Worm (Caenorhabditis elegans): ENCODE measurements around the gene nhr-203.
A peak's percentile ranks its signal among the peaks of the same experiment; 100 is the strongest.

Gene nhr-203

DNA sequence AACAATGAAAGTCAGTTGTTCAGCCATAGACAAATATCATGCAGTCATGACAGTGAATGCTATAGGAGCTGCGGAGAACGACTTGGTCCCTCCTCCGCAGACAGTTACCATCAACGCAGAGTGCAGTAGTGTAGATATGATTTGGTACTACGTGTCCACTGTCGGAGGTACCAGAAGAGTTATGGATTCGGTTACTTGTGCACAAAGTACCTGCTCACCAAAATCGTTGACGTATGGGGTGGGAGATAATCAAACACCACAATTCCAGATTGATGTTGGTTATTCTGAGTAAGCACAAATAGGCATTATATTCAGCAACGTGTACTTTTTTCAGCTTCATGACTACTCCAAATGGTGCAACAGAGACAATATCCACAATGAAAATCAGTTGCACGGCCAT is 26.6 kb upstream of the nhr-203 start:
- TF ChIP-seq tab-1 (GFP tag; IDR thresholded peaks at IDR 0.05) (no peak), ref-1 (GFP tag; conservative IDR thresholded peaks at IDR 0.05) (no peak), ztf-23 (GFP tag; IDR thresholded peaks at IDR 0.05) (no peak), cog-1 (tag; optimal IDR thresholded peaks at IDR 0.05) (no peak), klf-2 (GFP tag; conservative IDR thresholded peaks at IDR 0.05) (no peak), med-1 (GFP tag; optimal IDR thresholded peaks at IDR 0.05; ENCODE audit: insufficient read depth) (no peak), flt-1 (GFP tag; IDR thresholded peaks at IDR 0.05) (no peak), ztf-29 (GFP tag; IDR thresholded peaks at IDR 0.05) (no peak), T22C8.4 (GFP tag; IDR thresholded peaks at IDR 0.05) (no peak)

DNA sequence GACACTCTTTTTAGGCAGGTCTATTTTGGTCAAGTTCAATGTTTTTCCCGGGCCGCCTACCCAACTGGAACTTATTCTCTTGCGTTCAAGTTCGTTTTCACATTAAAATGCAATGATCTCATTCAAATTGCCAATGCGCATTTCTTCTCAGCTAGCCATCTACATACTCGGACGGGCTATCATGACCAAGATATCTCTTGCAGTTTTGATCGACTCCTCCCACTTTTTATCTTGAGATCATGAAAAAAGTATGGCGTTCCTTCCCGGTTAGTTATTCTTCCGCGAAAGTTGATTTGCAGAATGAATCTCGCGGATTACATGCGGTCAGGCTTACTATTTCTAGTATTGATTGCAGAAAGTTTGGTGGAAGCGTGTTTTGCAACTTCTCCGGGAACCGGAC is 25.7 kb upstream of the nhr-203 start, which contains the start of gene B0554.2:
Gene B0554.2 (plus strand): TSS at position 301 of the 400 bp plus-strand sequence.
- no peak for TF ChIP-seq ztf-23 (GFP tag; IDR thresholded peaks at IDR 0.05)
- TF ChIP-seq ref-1 (GFP tag; conservative IDR thresholded peaks at IDR 0.05) = no peak
- no peak for TF ChIP-seq ztf-29 (GFP tag; IDR thresholded peaks at IDR 0.05)
- TF ChIP-seq tab-1 (GFP tag; IDR thresholded peaks at IDR 0.05) = no peak
- TF ChIP-seq cog-1 (tag; optimal IDR thresholded peaks at IDR 0.05) = no peak
- no peak for TF ChIP-seq med-1 (GFP tag; optimal IDR thresholded peaks at IDR 0.05; ENCODE audit: insufficient read depth)
- TF ChIP-seq T22C8.4 (GFP tag; IDR thresholded peaks at IDR 0.05) = no peak
- TF ChIP-seq klf-2 (GFP tag; conservative IDR thresholded peaks at IDR 0.05) = no peak
- TF ChIP-seq flt-1 (GFP tag; IDR thresholded peaks at IDR 0.05) = no peak

DNA sequence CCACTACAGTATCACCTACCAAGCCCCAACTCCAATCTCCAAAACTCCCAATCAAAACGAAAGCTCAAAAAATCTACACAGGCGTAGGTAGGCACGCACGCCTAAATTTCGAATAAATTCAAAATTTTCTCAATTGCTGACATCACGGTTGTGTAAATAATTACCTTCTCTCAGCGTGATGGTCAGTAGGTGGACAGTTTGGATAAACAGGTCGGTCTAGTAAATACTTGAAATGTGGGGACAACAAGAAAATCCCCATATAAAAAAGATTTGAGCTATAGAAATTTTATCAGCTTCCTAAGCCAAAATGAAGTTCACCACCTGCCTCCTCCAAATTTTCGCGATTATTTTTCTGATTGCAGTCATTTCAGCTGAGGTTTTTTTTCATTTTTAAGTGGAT is 21.5 kb upstream of the nhr-203 start, which contains the start of gene B0554.1:
Gene B0554.1 (plus strand): TSS at position 301 of the 400 bp plus-strand sequence.
- TF ChIP-seq cog-1 (tag; optimal IDR thresholded peaks at IDR 0.05) (no peak), ztf-23 (GFP tag; IDR thresholded peaks at IDR 0.05) (no peak), med-1 (GFP tag; optimal IDR thresholded peaks at IDR 0.05; ENCODE audit: insufficient read depth) (no peak), ztf-29 (GFP tag; IDR thresholded peaks at IDR 0.05) (no peak), flt-1 (GFP tag; IDR thresholded peaks at IDR 0.05) (no peak), T22C8.4 (GFP tag; IDR thresholded peaks at IDR 0.05) (no peak), tab-1 (GFP tag; IDR thresholded peaks at IDR 0.05) (no peak), klf-2 (GFP tag; conservative IDR thresholded peaks at IDR 0.05) (no peak), ref-1 (GFP tag; conservative IDR thresholded peaks at IDR 0.05) (no peak)

DNA sequence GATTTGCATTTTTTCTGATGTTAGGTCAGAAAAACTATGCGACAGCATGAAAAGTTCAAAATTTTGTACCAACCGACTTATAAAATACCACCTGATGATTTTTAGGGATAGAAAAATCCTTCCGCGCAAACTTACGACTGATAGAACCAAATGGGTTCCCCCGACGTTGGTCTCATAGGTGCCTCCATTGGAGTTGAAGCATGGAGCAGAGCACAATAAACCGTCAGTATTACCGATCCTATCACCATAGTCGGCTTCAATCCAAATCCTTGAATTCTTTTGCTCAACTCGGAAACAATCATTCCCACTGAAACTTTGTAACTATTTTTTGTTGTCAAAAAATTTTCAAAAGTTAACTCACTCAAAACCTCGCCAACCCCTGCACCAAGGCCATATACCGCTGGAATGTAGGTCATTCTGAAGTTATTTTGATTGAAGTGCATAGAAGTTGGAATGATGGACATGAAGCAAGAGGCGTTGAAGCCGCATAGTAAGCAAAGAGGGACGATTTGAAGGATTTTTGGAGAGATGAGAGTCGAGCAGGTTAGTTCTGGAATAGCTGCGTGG is 20.3 kb upstream of the nhr-203 start:
- TF ChIP-seq cog-1 (tag; optimal IDR thresholded peaks at IDR 0.05) (no peak), flt-1 (GFP tag; IDR thresholded peaks at IDR 0.05) (no peak), ztf-23 (GFP tag; IDR thresholded peaks at IDR 0.05) (no peak), T22C8.4 (GFP tag; IDR thresholded peaks at IDR 0.05) (no peak), ztf-29 (GFP tag; IDR thresholded peaks at IDR 0.05) (no peak), tab-1 (GFP tag; IDR thresholded peaks at IDR 0.05) (no peak), ref-1 (GFP tag; conservative IDR thresholded peaks at IDR 0.05) (no peak), med-1 (GFP tag; optimal IDR thresholded peaks at IDR 0.05; ENCODE audit: insufficient read depth) (no peak), klf-2 (GFP tag; conservative IDR thresholded peaks at IDR 0.05) (no peak)

DNA sequence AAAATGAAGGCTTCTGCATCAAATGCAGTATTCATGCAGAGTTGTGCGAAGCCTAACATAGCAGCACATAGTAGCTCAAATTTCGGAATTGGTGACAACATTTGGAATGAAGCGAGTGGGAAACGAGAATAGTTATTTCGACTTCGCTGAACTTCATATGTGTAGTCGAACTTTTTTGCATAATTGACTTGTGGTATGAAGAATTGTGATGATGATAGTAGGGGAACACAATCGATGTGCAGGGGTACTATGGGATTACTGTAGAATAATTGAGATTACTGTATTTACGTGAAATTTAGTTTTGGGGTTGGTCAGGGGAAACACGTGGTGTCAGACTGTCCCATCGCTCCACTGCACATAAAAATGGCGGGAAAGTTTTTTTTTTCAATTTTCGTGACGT is 18.7 kb upstream of the nhr-203 start, which contains the start of gene B0554.7:
Gene B0554.7 (minus strand): TSS at position 101 of the 400 bp plus-strand sequence.
- TF ChIP-seq klf-2 (GFP tag; conservative IDR thresholded peaks at IDR 0.05) = no peak
- TF ChIP-seq ref-1 (GFP tag; conservative IDR thresholded peaks at IDR 0.05) = no peak
- TF ChIP-seq T22C8.4 (GFP tag; IDR thresholded peaks at IDR 0.05) = no peak
- TF ChIP-seq med-1 (GFP tag; optimal IDR thresholded peaks at IDR 0.05; ENCODE audit: insufficient read depth) = no peak
- no peak for TF ChIP-seq cog-1 (tag; optimal IDR thresholded peaks at IDR 0.05)
- no peak for TF ChIP-seq ztf-29 (GFP tag; IDR thresholded peaks at IDR 0.05)
- no peak for TF ChIP-seq flt-1 (GFP tag; IDR thresholded peaks at IDR 0.05)
- TF ChIP-seq tab-1 (GFP tag; IDR thresholded peaks at IDR 0.05) = no peak
- no peak for TF ChIP-seq ztf-23 (GFP tag; IDR thresholded peaks at IDR 0.05)

ce11 chrV:443193-443592 is 16.4 kb upstream of the nhr-203 start, which contains the start of gene srh-33:
Gene srh-33, minus strand, starts transcription at chrV:443293.
- TF ChIP-seq cog-1 (tag; optimal IDR thresholded peaks at IDR 0.05) (no peak), ztf-23 (GFP tag; IDR thresholded peaks at IDR 0.05) (no peak)

DNA sequence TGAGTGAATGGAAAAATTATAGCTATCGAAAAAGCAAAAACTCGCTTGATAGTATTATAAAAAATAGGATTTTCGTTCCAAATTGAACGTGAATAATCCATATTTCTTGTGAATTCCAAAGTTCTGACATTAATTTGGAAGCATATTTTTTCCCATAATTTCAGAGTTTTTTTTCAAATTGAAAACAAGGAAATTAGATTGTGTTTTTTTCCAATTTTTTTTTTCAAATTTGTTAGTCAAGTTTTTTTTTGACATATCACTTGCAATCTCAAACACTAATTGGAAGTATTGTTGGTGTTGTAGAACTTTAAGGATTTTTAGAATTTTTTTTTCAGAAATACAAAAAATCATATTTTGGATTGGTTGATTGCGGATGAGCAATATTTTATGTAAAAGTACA is 13.0 kb upstream of the nhr-203 start, which contains the start of gene srh-34:
Gene srh-34 (minus strand): TSS at position 101 of the 400 bp plus-strand sequence.
- no peak for TF ChIP-seq flt-1 (GFP tag; IDR thresholded peaks at IDR 0.05)
- TF ChIP-seq klf-2 (GFP tag; conservative IDR thresholded peaks at IDR 0.05) = no peak
- no peak for TF ChIP-seq tab-1 (GFP tag; IDR thresholded peaks at IDR 0.05)
- no peak for TF ChIP-seq ref-1 (GFP tag; conservative IDR thresholded peaks at IDR 0.05)
- no peak for TF ChIP-seq T22C8.4 (GFP tag; IDR thresholded peaks at IDR 0.05)
- TF ChIP-seq ztf-23 (GFP tag; IDR thresholded peaks at IDR 0.05) = no peak
- TF ChIP-seq ztf-29 (GFP tag; IDR thresholded peaks at IDR 0.05) = no peak
- no peak for TF ChIP-seq med-1 (GFP tag; optimal IDR thresholded peaks at IDR 0.05; ENCODE audit: insufficient read depth)
- no peak for TF ChIP-seq cog-1 (tag; optimal IDR thresholded peaks at IDR 0.05)

DNA sequence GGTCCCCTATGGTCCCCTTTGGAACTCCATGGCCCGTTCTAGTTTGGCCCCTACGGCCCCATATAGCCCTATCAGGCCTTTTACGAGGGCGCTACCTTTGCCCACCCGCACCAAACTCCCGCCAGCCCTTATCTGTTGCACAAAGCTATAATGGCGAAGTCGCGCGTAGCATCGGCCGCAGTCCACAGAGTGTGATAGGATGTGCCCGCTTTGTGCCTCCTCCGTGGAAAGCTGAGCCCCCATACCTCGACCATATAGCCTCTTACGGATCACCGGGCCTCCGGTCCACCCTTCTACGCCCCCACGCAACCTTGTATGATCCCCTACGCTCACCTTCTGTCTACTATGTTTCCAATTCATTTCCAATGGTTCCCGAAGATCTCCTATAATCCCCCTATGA is 12.6 kb upstream of the nhr-203 start:
- TF ChIP-seq flt-1 (GFP tag; IDR thresholded peaks at IDR 0.05) (0 out of 2 replicates have a peak, but pooled peaks have one; percentile 32), T22C8.4 (GFP tag; IDR thresholded peaks at IDR 0.05) (no peak), tab-1 (GFP tag; IDR thresholded peaks at IDR 0.05) (0 out of 2 replicates have a peak, but pooled peaks have one; percentile 40), med-1 (GFP tag; optimal IDR thresholded peaks at IDR 0.05; ENCODE audit: insufficient read depth) (no peak)

- TF ChIP-seq T22C8.4 (GFP tag; IDR thresholded peaks at IDR 0.05) (no peak), ztf-23 (GFP tag; IDR thresholded peaks at IDR 0.05) (no peak), klf-2 (GFP tag; conservative IDR thresholded peaks at IDR 0.05) (no peak), tab-1 (GFP tag; IDR thresholded peaks at IDR 0.05) (no peak), ztf-29 (GFP tag; IDR thresholded peaks at IDR 0.05) (no peak), med-1 (GFP tag; optimal IDR thresholded peaks at IDR 0.05; ENCODE audit: insufficient read depth) (no peak), cog-1 (tag; optimal IDR thresholded peaks at IDR 0.05) (no peak), flt-1 (GFP tag; IDR thresholded peaks at IDR 0.05) (no peak), ref-1 (GFP tag; conservative IDR thresholded peaks at IDR 0.05) (no peak)
Measured at ce11 chrV:449130-449529, 10.5 kb upstream of the nhr-203 start, which contains the start of gene srh-35. Gene srh-35, minus strand, starts transcription at chrV:449230.

DNA sequence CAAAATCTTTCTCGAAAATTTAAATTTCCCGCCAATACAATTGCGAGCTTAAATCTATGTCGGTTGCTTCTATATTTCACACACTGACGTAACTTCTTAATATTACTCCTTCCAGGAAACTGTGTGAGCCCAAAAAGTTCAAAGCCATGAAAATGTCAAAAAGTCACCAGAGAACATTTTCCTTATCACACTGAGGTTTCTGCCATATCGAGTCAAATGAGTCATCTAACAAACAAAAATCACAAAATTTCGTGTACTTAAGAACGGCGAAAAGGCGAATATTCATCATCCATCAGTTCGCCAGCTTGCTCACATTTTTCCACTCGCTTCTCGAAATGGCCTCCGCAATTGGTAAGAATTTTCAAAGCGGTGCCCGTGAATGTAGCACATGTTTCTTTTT is 9.9 kb upstream of the nhr-203 start, which contains the start of gene M02H5.8:
Gene M02H5.8 (plus strand): TSS at position 297 of the 400 bp plus-strand sequence.
- no peak for TF ChIP-seq tab-1 (GFP tag; IDR thresholded peaks at IDR 0.05)
- TF ChIP-seq flt-1 (GFP tag; IDR thresholded peaks at IDR 0.05) = no peak

Data from whole organism, midembryonic.